Fruit fly (Drosophila melanogaster) whole organism, wandering third instar larva: Measurements from ENCODE around the gene indra.

Experiments
- Dfd ChIP-seq: fragments of >200 bp; optimal IDR thresholded peaks from 2 replicates; lab custom pipeline; 2017; ENCODE audit warnings: missing biosample characterization, missing genetic modification characterization
- Dif ChIP-seq: fragments of 200-275, 200-300 bp; sonication (Bioruptor generic); optimal IDR thresholded peaks from 2 replicates; lab custom pipeline; 2018; ENCODE audit warnings: missing biosample characterization, missing genetic modification characterization; ENCODE audit not compliant: partially characterized antibody
- GATAd ChIP-seq: sonication (Bioruptor generic); optimal IDR thresholded peaks from 2 replicates; lab custom pipeline; 2016; ENCODE audit warnings: missing biosample characterization, missing genetic modification characterization
- Hr83 ChIP-seq: fragments of 200-300 bp; sonication (Bioruptor generic); optimal IDR thresholded peaks from 2 replicates; lab custom pipeline; 2016; ENCODE audit warnings: missing biosample characterization, mild to moderate bottlenecking, missing genetic modification characterization, moderate library complexity; ENCODE audit not compliant: poor library complexity, severe bottlenecking
- Jra ChIP-seq: sonication (Bioruptor generic); optimal IDR thresholded peaks from 2 replicates; lab custom pipeline; 2016; ENCODE audit warnings: missing biosample characterization, missing genetic modification characterization
- OdsH ChIP-seq: fragments of 200-800 bp; sonication (Bioruptor generic); optimal IDR thresholded peaks from 2 replicates; lab custom pipeline; 2016; ENCODE audit warnings: missing biosample characterization, mild to moderate bottlenecking, missing genetic modification characterization
- Rel ChIP-seq, 2 experiments: fragments of 200-800 bp; sonication (Bioruptor generic) in 1 of 2; optimal IDR thresholded peaks; 2 replicates in 1 of 2; 3 replicates in 1 of 2; lab custom pipeline; 2016 to 2019; ENCODE audit warnings: mild to moderate bottlenecking in 2 of 2, missing biosample characterization in 2 of 2, missing genetic modification characterization in 2 of 2, moderate library complexity in 1 of 2
- Vsx2 ChIP-seq: fragments of 200-300, 225-300 bp; sonication (Bioruptor generic); optimal IDR thresholded peaks from 2 replicates; lab custom pipeline; 2018; ENCODE audit warnings: missing biosample characterization, missing genetic modification characterization; ENCODE audit not compliant: partially characterized antibody
- br ChIP-seq: fragments of 200-800 bp; sonication (Bioruptor generic); optimal IDR thresholded peaks from 2 replicates; lab custom pipeline; 2016; ENCODE audit warnings: missing biosample characterization, missing genetic modification characterization
- ey ChIP-seq: fragments of 200-800 bp; sonication (Bioruptor generic); optimal IDR thresholded peaks from 2 replicates; lab custom pipeline; 2016; ENCODE audit warnings: missing biosample characterization, missing genetic modification characterization
- h ChIP-seq: fragments of 200-800 bp; sonication (Bioruptor generic); optimal IDR thresholded peaks from 3 replicates; lab custom pipeline; 2016; ENCODE audit warnings: missing biosample characterization, mild to moderate bottlenecking, missing genetic modification characterization
- lola ChIP-seq: fragments of >200 bp; optimal IDR thresholded peaks from 2 replicates; lab custom pipeline; 2017; ENCODE audit warnings: missing biosample characterization, missing genetic modification characterization
- sv ChIP-seq: fragments of 200-800 bp; sonication (Bioruptor generic); optimal IDR thresholded peaks from 3 replicates; lab custom pipeline; 2016; ENCODE audit warnings: missing biosample characterization, missing genetic modification characterization
- usp ChIP-seq: fragments of >200 bp; optimal IDR thresholded peaks from 2 replicates; lab custom pipeline; 2017; ENCODE audit warnings: missing biosample characterization, missing genetic modification characterization

DNA sequence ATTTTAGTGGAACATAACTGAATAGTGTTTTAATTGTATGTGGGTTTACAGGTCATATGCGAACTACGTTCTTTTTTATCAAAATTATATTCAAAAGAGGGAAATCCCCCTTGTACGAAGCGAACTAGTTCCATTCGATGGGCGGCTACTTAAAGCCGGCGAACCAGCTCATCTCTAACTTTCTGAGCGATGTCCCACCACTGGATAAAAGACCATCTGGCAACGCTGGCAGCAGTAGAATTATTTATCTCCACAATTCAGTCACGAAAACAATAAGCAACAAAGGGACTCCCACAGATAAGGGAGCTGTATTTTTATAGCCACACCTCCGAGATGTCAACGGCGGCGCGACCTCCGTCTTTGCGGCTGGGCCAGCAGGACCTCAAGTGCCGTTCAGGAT, 46.5 kb downstream of the indra start, which contains the start of gene Rabex-5:
- no peak for TF ChIP-seq OdsH (GFP tag; lab: Kevin White, UChicago)
- no peak for TF ChIP-seq h
- TF ChIP-seq Dfd (GFP tag; lab: Kevin White, UChicago): no peak
- TF ChIP-seq Rel (GFP tag; optimal IDR thresholded peaks at IDR 0.05; lab: Kevin White, UChicago): no peak
- peak; percentile 100 for TF ChIP-seq Rel (tag; optimal IDR thresholded peaks at IDR 0.05; lab: Kevin White, UChicago)
- TF ChIP-seq Hr83 (GFP tag; lab: Kevin White, UChicago): peak; percentile 18
- no peak for TF ChIP-seq Dif (GFP tag; lab: Kevin White, UChicago)
- no peak for TF ChIP-seq Jra (GFP tag; lab: Kevin White, UChicago)
- no peak for TF ChIP-seq lola (GFP tag; lab: Kevin White, UChicago)
- no peak for TF ChIP-seq Vsx2 (GFP tag; lab: Kevin White, UChicago)
- TF ChIP-seq br: no peak
- no peak for TF ChIP-seq GATAd
- no peak for TF ChIP-seq sv (GFP tag; lab: Kevin White, UChicago)
- no peak for TF ChIP-seq usp
- peak; percentile 16 for TF ChIP-seq ey
